Worm (Caenorhabditis elegans) whole organism, young adult: ENCODE measurements around the gene F07H5.10.

Experiments used
- B0035.1 ChIP-seq: sonication (generic microtip); optimal IDR thresholded peaks from 2 replicates; lab custom pipeline; 2016; ENCODE audit warnings: missing genetic modification characterization, mild to moderate bottlenecking, missing compliant biosample characterization, missing genotype, missing genetic modification reagents
- F39B2.1 ChIP-seq: fragments of 200-800 bp; sonication (Bioruptor generic); IDR thresholded peaks from 2 replicates; pipeline ENCODE4 v1.3.6; 2022; ENCODE audit warnings: missing genetic modification reagents, missing genetic modification characterization, missing compliant biosample characterization
- F52B5.7 ChIP-seq: sonication (generic microtip); optimal IDR thresholded peaks from 2 replicates; lab custom pipeline; 2016; ENCODE audit warnings: mild to moderate bottlenecking, missing genetic modification characterization, missing compliant biosample characterization
- K12H6.12 ChIP-seq: fragments of 200-800 bp; sonication (Bioruptor generic); optimal IDR thresholded peaks from 2 replicates; lab custom pipeline; 2018; ENCODE audit warnings: mild to moderate bottlenecking, missing genetic modification characterization, missing compliant biosample characterization
- T26A5.8 ChIP-seq: sonication (generic microtip); optimal IDR thresholded peaks from 2 replicates; lab custom pipeline; 2016; ENCODE audit warnings: missing genetic modification characterization, missing compliant biosample characterization
- Y53G8AR.9 ChIP-seq: fragments of 200-800 bp; sonication (Bioruptor generic); conservative IDR thresholded peaks from 2 replicates; pipeline ENCODE4 v1.3.6; 2022; ENCODE audit warnings: missing genetic modification reagents, missing genetic modification characterization, missing compliant biosample characterization
- Y67H2A.10 ChIP-seq: fragments of 200-800 bp; sonication (Bioruptor generic); conservative IDR thresholded peaks from 2 replicates; pipeline ENCODE4 v1.3.6; 2022; ENCODE audit warnings: missing genetic modification reagents, missing genetic modification characterization, missing compliant biosample characterization
- Y95B8A.8 ChIP-seq: fragments of 200-800 bp; sonication (Bioruptor generic); IDR thresholded peaks from 2 replicates; pipeline ENCODE4 v1.3.6; 2022; ENCODE audit warnings: missing genetic modification reagents, missing genetic modification characterization, missing compliant biosample characterization
- akir-1 ChIP-seq: fragments of 200-800 bp; sonication (Bioruptor generic); optimal IDR thresholded peaks from 2 replicates; lab custom pipeline; 2018; ENCODE audit warnings: mild to moderate bottlenecking, missing genetic modification characterization, moderate library complexity, missing compliant biosample characterization
- ama-1 ChIP-seq, 3 experiments: fragments of 150-350 bp in 1 of 3; sonication (generic microtip) in 2 of 3; optimal IDR thresholded peaks; 2 replicates each; lab custom pipeline; 2014 to 2018; ENCODE audit warnings: missing biosample characterization in 2 of 3, missing genetic modification characterization in 2 of 3, missing genetic modification reagents in 2 of 3
- atf-7 ChIP-seq: sonication (generic microtip); optimal IDR thresholded peaks from 2 replicates; lab custom pipeline; 2017; ENCODE audit warnings: mild to moderate bottlenecking, missing genetic modification characterization, missing compliant biosample characterization
- attf-3 ChIP-seq: fragments of 200-800 bp; sonication (Bioruptor generic); conservative IDR thresholded peaks from 2 replicates; pipeline ENCODE4 v1.3.6; 2022; ENCODE audit warnings: missing genetic modification reagents, missing genetic modification characterization, missing compliant biosample characterization
- attf-5 ChIP-seq: fragments of 200-800 bp; sonication (Bioruptor generic); optimal IDR thresholded peaks from 2 replicates; lab custom pipeline; 2018; ENCODE audit warnings: mild to moderate bottlenecking, missing genetic modification characterization, missing compliant biosample characterization
- cebp-1 ChIP-seq, 2 experiments: fragments of 200-800 bp in 1 of 2; sonication (Bioruptor generic) in 1 of 2; sonication (generic microtip) in 1 of 2; IDR thresholded peaks in 1 of 2; optimal IDR thresholded peaks in 1 of 2; 2 replicates each; pipeline versions ENCODE4 v1.3.6 to Lab custom; 2017 to 2022; ENCODE audit warnings: missing compliant biosample characterization in 2 of 2, missing genetic modification characterization in 2 of 2, mild to moderate bottlenecking in 1 of 2, missing genetic modification reagents in 1 of 2, moderate library complexity in 1 of 2
- ceh-27 ChIP-seq: fragments of 200-800 bp; sonication (Bioruptor generic); optimal IDR thresholded peaks from 2 replicates; lab custom pipeline; 2018; ENCODE audit warnings: mild to moderate bottlenecking, missing genetic modification characterization, moderate library complexity, missing compliant biosample characterization
- ceh-79 ChIP-seq: sonication (generic microtip); optimal IDR thresholded peaks from 2 replicates; lab custom pipeline; 2017; ENCODE audit warnings: mild to moderate bottlenecking, missing genetic modification characterization, missing compliant biosample characterization
- chd-7 ChIP-seq: sonication (generic microtip); optimal IDR thresholded peaks from 2 replicates; lab custom pipeline; 2016; ENCODE audit warnings: mild to moderate bottlenecking, missing genetic modification characterization, moderate library complexity, missing compliant biosample characterization
- dox-1 ChIP-seq: fragments of 200-800 bp; sonication (Bioruptor generic); IDR thresholded peaks from 2 replicates; pipeline ENCODE4 v1.3.6; 2022; ENCODE audit warnings: missing genetic modification reagents, missing genetic modification characterization, missing compliant biosample characterization
- egl-18 ChIP-seq: fragments of 200-800 bp; sonication (Bioruptor generic); IDR thresholded peaks from 2 replicates; pipeline ENCODE4 v1.3.6; 2022; ENCODE audit warnings: missing genetic modification reagents, missing genetic modification characterization, missing compliant biosample characterization
- egrh-3 ChIP-seq: fragments of 200-800 bp; sonication (Bioruptor generic); IDR thresholded peaks from 2 replicates; pipeline ENCODE4 v1.3.6; 2022; ENCODE audit warnings: missing genetic modification reagents, missing genetic modification characterization, missing compliant biosample characterization
- fkh-3 ChIP-seq: sonication (generic microtip); optimal IDR thresholded peaks from 2 replicates; lab custom pipeline; 2016; ENCODE audit warnings: mild to moderate bottlenecking, missing genetic modification characterization, missing compliant biosample characterization
- gei-17 ChIP-seq: fragments of 200-800 bp; sonication (Bioruptor generic); optimal IDR thresholded peaks from 2 replicates; lab custom pipeline; 2018; ENCODE audit warnings: mild to moderate bottlenecking, missing genetic modification characterization, missing compliant biosample characterization
- hmg-1.2 ChIP-seq: fragments of 200-800 bp; sonication (Bioruptor generic); IDR thresholded peaks from 2 replicates; pipeline ENCODE4 v1.3.6; 2022; ENCODE audit warnings: missing genetic modification reagents, missing genetic modification characterization, missing compliant biosample characterization
- hrde-1 ChIP-seq: sonication (generic microtip); optimal IDR thresholded peaks from 2 replicates; lab custom pipeline; 2016; ENCODE audit warnings: missing genetic modification characterization, mild to moderate bottlenecking, missing compliant biosample characterization, moderate library complexity, missing genotype, missing genetic modification reagents, borderline replicate concordance
- let-607 ChIP-seq, 2 experiments: fragments of 200-800 bp in 1 of 2; sonication (Bioruptor generic) in 1 of 2; sonication (generic microtip) in 1 of 2; optimal IDR thresholded peaks; 2 replicates each; lab custom pipeline; 2016 to 2018; ENCODE audit warnings: mild to moderate bottlenecking in 2 of 2, missing compliant biosample characterization in 2 of 2, missing genetic modification characterization in 2 of 2, moderate library complexity in 2 of 2, missing genotype in 1 of 2
- lin-40 ChIP-seq: sonication (generic microtip); optimal IDR thresholded peaks from 2 replicates; lab custom pipeline; 2016; ENCODE audit warnings: missing genetic modification characterization, mild to moderate bottlenecking, missing compliant biosample characterization, missing genotype, missing genetic modification reagents
- madf-10 ChIP-seq: sonication (generic microtip); optimal IDR thresholded peaks from 2 replicates; lab custom pipeline; 2016; ENCODE audit warnings: mild to moderate bottlenecking, missing genetic modification characterization, missing compliant biosample characterization
- madf-3 ChIP-seq: fragments of 200-800 bp; sonication (Bioruptor generic); IDR thresholded peaks from 2 replicates; pipeline ENCODE4 v1.3.6; 2022; ENCODE audit warnings: missing genetic modification reagents, missing genetic modification characterization, missing compliant biosample characterization
- mcd-1 ChIP-seq: fragments of 200-800 bp; sonication (Bioruptor generic); IDR thresholded peaks from 2 replicates; pipeline ENCODE4 v1.3.6; 2022; ENCODE audit warnings: missing genetic modification reagents, missing genetic modification characterization, missing compliant biosample characterization
- nfyb-1 ChIP-seq: fragments of 200-800 bp; sonication (Bioruptor generic); IDR thresholded peaks from 2 replicates; pipeline ENCODE4 v1.3.6; 2022; ENCODE audit warnings: missing genetic modification reagents, missing genetic modification characterization, missing compliant biosample characterization
- nhr-120 ChIP-seq: fragments of 200-800 bp; sonication (Bioruptor generic); IDR thresholded peaks from 2 replicates; pipeline ENCODE4 v1.3.6; 2022; ENCODE audit warnings: missing genetic modification characterization, missing compliant biosample characterization
- nhr-80 ChIP-seq: sonication (generic microtip); optimal IDR thresholded peaks from 2 replicates; lab custom pipeline; 2016; ENCODE audit warnings: missing genetic modification characterization, missing compliant biosample characterization
- nhr-90 ChIP-seq: sonication (generic microtip); optimal IDR thresholded peaks from 2 replicates; lab custom pipeline; 2016; ENCODE audit warnings: missing genotype, mild to moderate bottlenecking, missing genetic modification characterization, missing compliant biosample characterization
- rpc-1 ChIP-seq, 2 experiments: fragments of 150-350 bp in 1 of 2; sonication (generic microtip) in 1 of 2; optimal IDR thresholded peaks; 2 replicates each; lab custom pipeline; 2014 to 2018; ENCODE audit warnings: missing biosample characterization in 1 of 2, missing genetic modification characterization in 1 of 2, missing genetic modification reagents in 1 of 2, missing genotype in 1 of 2
- sdz-38 ChIP-seq: sonication (generic microtip); optimal IDR thresholded peaks from 2 replicates; lab custom pipeline; 2016; ENCODE audit warnings: missing genotype, missing genetic modification characterization, missing compliant biosample characterization
- snpc-1.1 ChIP-seq: sonication (generic microtip); optimal IDR thresholded peaks from 2 replicates; lab custom pipeline; 2017; ENCODE audit warnings: missing genetic modification characterization, mild to moderate bottlenecking, missing compliant biosample characterization, antibody characterized with exemption, moderate library complexity, missing genotype, missing genetic modification reagents; ENCODE audit not compliant: insufficient read depth
- snpc-3.4 ChIP-seq: sonication (generic microtip); optimal IDR thresholded peaks from 2 replicates; lab custom pipeline; 2017; ENCODE audit warnings: missing genetic modification characterization, mild to moderate bottlenecking, missing compliant biosample characterization, antibody characterized with exemption, moderate library complexity, missing genotype, missing genetic modification reagents
- snpc-4 ChIP-seq, 5 experiments: fragments of 150-350 bp in 1 of 5; sonication (generic microtip) in 4 of 5; optimal IDR thresholded peaks; 2 replicates each; lab custom pipeline; 2014 to 2018; ENCODE audit warnings: missing genetic modification characterization in 5 of 5, missing biosample characterization in 3 of 5, antibody characterized with exemption in 2 of 5, mild to moderate bottlenecking in 2 of 5, missing compliant biosample characterization in 2 of 5, missing genotype in 2 of 5, moderate library complexity in 2 of 5, missing genetic modification reagents in 1 of 5
- tlf-1 ChIP-seq: fragments of 200-800 bp; sonication (Bioruptor generic); optimal IDR thresholded peaks from 2 replicates; lab custom pipeline; 2018; ENCODE audit warnings: mild to moderate bottlenecking, missing genetic modification characterization, missing compliant biosample characterization
- zfh-2 ChIP-seq: fragments of 200-800 bp; sonication (Bioruptor generic); conservative IDR thresholded peaks from 2 replicates; pipeline ENCODE4 v1.3.6; 2022; ENCODE audit warnings: missing genetic modification reagents, missing genetic modification characterization, missing compliant biosample characterization
- zim-3 ChIP-seq: sonication (generic microtip); optimal IDR thresholded peaks from 2 replicates; lab custom pipeline; 2017; ENCODE audit warnings: mild to moderate bottlenecking, missing genetic modification characterization, moderate library complexity, missing compliant biosample characterization
- ztf-28 ChIP-seq: fragments of 200-800 bp; sonication (Bioruptor generic); IDR thresholded peaks from 2 replicates; pipeline ENCODE4 v1.3.6; 2022; ENCODE audit warnings: missing genetic modification reagents, missing genetic modification characterization, missing compliant biosample characterization
- ztf-3 ChIP-seq: fragments of 200-800 bp; sonication (Bioruptor generic); optimal IDR thresholded peaks from 2 replicates; lab custom pipeline; 2018; ENCODE audit warnings: mild to moderate bottlenecking, missing genetic modification characterization, missing compliant biosample characterization

The F07H5.10 gene

ce11 chrII:8784235-8784928 is 24.0 kb downstream of the F07H5.10 start:
- TF ChIP-seq egl-18 (GFP tag; lab: Robert Waterston, UW) (no peak), ztf-28 (GFP tag; lab: Robert Waterston, UW) (no peak), attf-5 (GFP tag; lab: Kevin White, UChicago) (peak; percentile 27), Y53G8AR.9 (no peak), lin-40 (peak; percentile 7), snpc-4 (GFP tag; optimal IDR thresholded peaks at IDR 0.05; lab: Kevin White, UChicago) (no peak), snpc-4 (tag; optimal IDR thresholded peaks at IDR 0.05; lab: Kevin White, UChicago) (peak in 2 of 4 experiments; percentile 3 to 18), fkh-3 (tag; lab: Kevin White, UChicago) (no peak), snpc-3.4 (tag; lab: Kevin White, UChicago) (no peak), ama-1 (optimal IDR thresholded peaks at IDR 0.05; lab: Kevin White, UChicago) (peak; percentile 81), ama-1 (GFP tag; optimal IDR thresholded peaks at IDR 0.05; lab: Kevin White, UChicago) (no peak), zfh-2 (GFP tag; lab: Robert Waterston, UW) (peak; percentile 92), madf-10 (peak; percentile 88), nfyb-1 (GFP tag; lab: Robert Waterston, UW) (peak; percentile 61; the same call in 1 of the 2 replicates), mcd-1 (GFP tag; lab: Robert Waterston, UW) (peak; percentile 34; the same call in 1 of the 2 replicates), attf-3 (GFP tag; lab: Robert Waterston, UW) (no peak), F52B5.7 (tag; lab: Kevin White, UChicago) (no peak), T26A5.8 (tag; lab: Kevin White, UChicago) (no peak), ceh-27 (peak; percentile 24), cebp-1 (GFP tag; IDR thresholded peaks at IDR 0.05; lab: Robert Waterston, UW) (no peak), cebp-1 (tag; optimal IDR thresholded peaks at IDR 0.05; lab: Kevin White, UChicago) (peak; percentile 50), let-607 (tag; optimal IDR thresholded peaks at IDR 0.05; lab: Kevin White, UChicago) (peak in 1 of 2 experiments; percentile 29), nhr-80 (tag; lab: Kevin White, UChicago) (peak; percentile 21), nhr-120 (GFP tag; lab: Robert Waterston, UW) (no peak), hmg-1.2 (GFP tag; lab: Robert Waterston, UW) (peak; percentile 4; the same call in 1 of the 2 replicates), F39B2.1 (no peak), egrh-3 (no peak), dox-1 (GFP tag; lab: Robert Waterston, UW) (peak; percentile 40; the same call in 1 of the 2 replicates), K12H6.12 (tag; lab: Kevin White, UChicago) (peak; percentile 11), atf-7 (peak; percentile 12)
- TF ChIP-seq, all 124 proteins: peak for 16

ce11 chrII:8783451-8783967 is 24.9 kb downstream of the F07H5.10 start, which contains the start of gene sgn-1:
Gene sgn-1, minus strand, starts transcription at chrII:8783670.
- no peak for TF ChIP-seq Y95B8A.8 (GFP tag; lab: Robert Waterston, UW)
- no peak for TF ChIP-seq nhr-90 (tag; lab: Kevin White, UChicago)
- no peak for TF ChIP-seq zim-3
- TF ChIP-seq tlf-1 (GFP tag; lab: Kevin White, UChicago), result no peak
- TF ChIP-seq ztf-3 (GFP tag; lab: Kevin White, UChicago), result no peak
- TF ChIP-seq chd-7 (tag; lab: Kevin White, UChicago), result no peak
- TF ChIP-seq madf-3 (GFP tag; lab: Robert Waterston, UW), result no peak
- TF ChIP-seq Y67H2A.10, result no peak
- no peak for TF ChIP-seq B0035.1
- TF ChIP-seq gei-17 (GFP tag; lab: Kevin White, UChicago), result no peak
- TF ChIP-seq F52B5.7 (tag; lab: Kevin White, UChicago), result no peak
- TF ChIP-seq rpc-1 (optimal IDR thresholded peaks at IDR 0.05; lab: Kevin White, UChicago), result no peak
- no peak for TF ChIP-seq rpc-1 (tag; optimal IDR thresholded peaks at IDR 0.05; lab: Kevin White, UChicago)
- no peak for TF ChIP-seq sdz-38 (tag; lab: Kevin White, UChicago)
- TF ChIP-seq ceh-79, result no peak
- no peak for TF ChIP-seq akir-1 (GFP tag; lab: Kevin White, UChicago)
- TF ChIP-seq hrde-1 (tag; lab: Kevin White, UChicago), result no peak
- TF ChIP-seq snpc-1.1 (tag; lab: Kevin White, UChicago), result no peak
